Worm (Caenorhabditis elegans): Measurements from ENCODE around the gene pals-21.

ce11 chrIII:1342488-1342887, 37.9 kb downstream of the pals-21 start, which contains the start of gene fbxa-26:
- no peak for TF ChIP-seq mep-1 (tag; optimal IDR thresholded peaks at IDR 0.05)
- TF ChIP-seq nhr-12 (tag; optimal IDR thresholded peaks at IDR 0.05) = no peak
- TF ChIP-seq nhr-28 (tag; optimal IDR thresholded peaks at IDR 0.05) = no peak
- TF ChIP-seq nhr-237 (tag; optimal IDR thresholded peaks at IDR 0.05) = no peak
- no peak for TF ChIP-seq unc-39 (tag; optimal IDR thresholded peaks at IDR 0.05)
- TF ChIP-seq M03D4.4 (tag; optimal IDR thresholded peaks at IDR 0.05) = no peak
- no peak for TF ChIP-seq lin-13 (tag; optimal IDR thresholded peaks at IDR 0.05)
- no peak for TF ChIP-seq sem-2 (GFP tag; optimal IDR thresholded peaks at IDR 0.05)
- no peak for TF ChIP-seq elt-1 (tag; optimal IDR thresholded peaks at IDR 0.05; ENCODE audit: borderline replicate concordance, insufficient read depth)
- no peak for TF ChIP-seq ztf-11 (tag; optimal IDR thresholded peaks at IDR 0.05)
- no peak for TF ChIP-seq pha-4 (tag; optimal IDR thresholded peaks at IDR 0.05)

All from whole organism, mixed stage, embryonic.